Worm (Caenorhabditis elegans): ENCODE measurements around the gene K03A1.4.

The K03A1.4 gene

DNA sequence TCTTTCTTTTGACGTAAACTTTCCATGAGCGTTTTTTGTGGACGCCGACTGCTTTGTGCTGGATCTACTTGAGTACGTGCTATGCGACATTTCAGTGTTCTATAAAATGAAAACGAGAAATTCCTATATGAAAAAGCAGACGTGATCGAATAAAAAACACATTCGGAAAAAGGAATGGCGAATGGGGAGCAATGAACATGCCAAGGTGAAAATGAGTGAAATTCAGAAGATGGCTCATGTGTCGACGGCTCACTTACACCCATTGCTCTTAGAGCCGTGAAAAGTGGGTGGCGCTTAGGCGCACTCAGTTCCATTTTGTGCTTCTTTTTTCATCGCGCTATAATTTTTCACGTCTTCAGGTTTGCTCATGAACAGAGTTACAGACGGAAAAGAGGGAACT, at the start of gene K03A1.4:
TSS of gene K03A1.4 (minus strand) at position 101 of the 400 bp plus-strand sequence.
- TF ChIP-seq Y55F3AM.14 (GFP tag; optimal IDR thresholded peaks at IDR 0.05) (no peak), ceh-16 (tag; optimal IDR thresholded peaks at IDR 0.05) (no peak), dmd-4 (tag; optimal IDR thresholded peaks at IDR 0.05) (no peak), nhr-77 (tag; optimal IDR thresholded peaks at IDR 0.05) (no peak), unc-62 (GFP tag; optimal IDR thresholded peaks at IDR 0.05) (no peak), sem-4 (tag; optimal IDR thresholded peaks at IDR 0.05) (no peak), crh-2 (tag; optimal IDR thresholded peaks at IDR 0.05) (no peak), sma-3 (GFP tag; optimal IDR thresholded peaks at IDR 0.05) (no peak), ama-1 (optimal IDR thresholded peaks at IDR 0.05) (no peak), nhr-6 (tag; optimal IDR thresholded peaks at IDR 0.05) (no peak), egl-27 (tag; optimal IDR thresholded peaks at IDR 0.05) (no peak), unc-39 (tag; optimal IDR thresholded peaks at IDR 0.05) (no peak)

DNA sequence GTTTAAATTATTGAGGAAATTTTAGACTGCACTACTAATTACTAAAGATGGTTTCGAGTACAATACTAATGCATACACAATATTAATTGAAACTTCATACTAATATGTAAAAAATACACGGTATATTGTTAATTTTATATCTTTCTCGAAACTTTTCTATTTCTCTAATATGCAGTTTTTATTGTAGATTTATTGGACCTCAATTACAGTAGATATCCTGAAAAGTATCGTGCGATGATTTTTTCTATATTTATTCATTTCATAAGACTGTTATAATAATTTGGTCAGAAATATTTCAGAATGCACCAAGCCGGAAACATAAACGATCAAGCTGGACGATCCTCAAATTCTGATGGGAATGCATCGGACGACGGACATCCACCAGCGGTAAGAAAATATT, 45.2 kb upstream of the K03A1.4 start, which contains the start of gene C07D8.5:
TSS of gene C07D8.5 (plus strand) at position 301 of the 400 bp plus-strand sequence.
- TF ChIP-seq ztf-1 (GFP tag; conservative IDR thresholded peaks at IDR 0.05) (no peak), alr-1 (tag; optimal IDR thresholded peaks at IDR 0.05) (no peak), peb-1 (tag; optimal IDR thresholded peaks at IDR 0.05) (no peak), lin-39 (tag; optimal IDR thresholded peaks at IDR 0.05) (no peak), lsy-2 (tag; optimal IDR thresholded peaks at IDR 0.05) (no peak), mbf-1 (tag; optimal IDR thresholded peaks at IDR 0.05) (no peak), ceh-16 (tag; optimal IDR thresholded peaks at IDR 0.05) (no peak), nhr-129 (tag; optimal IDR thresholded peaks at IDR 0.05) (no peak), sma-9 (GFP tag; optimal IDR thresholded peaks at IDR 0.05) (no peak), sma-9 (tag; optimal IDR thresholded peaks at IDR 0.05) (no peak), ZK546.5 (tag; optimal IDR thresholded peaks at IDR 0.05) (no peak), nhr-237 (tag; optimal IDR thresholded peaks at IDR 0.05) (no peak), unc-62 (GFP tag; optimal IDR thresholded peaks at IDR 0.05) (no peak), nhr-12 (tag; optimal IDR thresholded peaks at IDR 0.05) (no peak), elt-3 (tag; optimal IDR thresholded peaks at IDR 0.05) (no peak), ceh-82 (tag; optimal IDR thresholded peaks at IDR 0.05) (no peak)

DNA sequence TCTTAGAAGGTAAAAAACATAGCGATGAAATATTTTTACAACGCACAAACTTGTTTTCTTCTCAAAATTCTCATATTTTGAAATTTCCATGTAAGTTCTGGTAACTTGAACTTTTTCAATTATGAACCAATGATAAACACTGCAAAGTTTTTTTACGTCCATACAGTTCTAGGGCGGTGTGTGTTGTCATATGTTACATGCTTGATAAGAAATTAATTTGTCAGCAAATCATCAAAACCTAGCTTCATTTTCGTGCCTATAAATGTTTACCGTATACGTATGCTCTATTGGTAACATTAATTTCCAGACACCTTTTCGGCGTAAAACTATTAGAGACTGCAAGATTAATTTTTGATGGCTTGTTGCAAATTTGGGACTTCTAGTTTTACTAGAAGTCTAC, 44.7 kb upstream of the K03A1.4 start:
- TF ChIP-seq crh-2 (tag; optimal IDR thresholded peaks at IDR 0.05): peak; percentile 5
- no peak for TF ChIP-seq zag-1 (tag; optimal IDR thresholded peaks at IDR 0.05)
- no peak for TF ChIP-seq lsy-2 (tag; optimal IDR thresholded peaks at IDR 0.05)
- no peak for TF ChIP-seq snpc-4 (tag; optimal IDR thresholded peaks at IDR 0.05)
- no peak for TF ChIP-seq mbf-1 (tag; optimal IDR thresholded peaks at IDR 0.05)
- peak; percentile 39 for TF ChIP-seq fos-1 (tag; optimal IDR thresholded peaks at IDR 0.05)
- TF ChIP-seq skn-1 (tag; optimal IDR thresholded peaks at IDR 0.05): peak; percentile 76
- TF ChIP-seq nhr-23 (tag; optimal IDR thresholded peaks at IDR 0.05): no peak
- TF ChIP-seq ztf-1 (GFP tag; conservative IDR thresholded peaks at IDR 0.05): no peak
- no peak for TF ChIP-seq gmeb-1 (tag; optimal IDR thresholded peaks at IDR 0.05)
- no peak for TF ChIP-seq ZK546.5 (tag; optimal IDR thresholded peaks at IDR 0.05)
- no peak for TF ChIP-seq lin-11 (tag; optimal IDR thresholded peaks at IDR 0.05)
- TF ChIP-seq nhr-12 (tag; optimal IDR thresholded peaks at IDR 0.05): no peak
- no peak for TF ChIP-seq aly-2 (tag; optimal IDR thresholded peaks at IDR 0.05)
- TF ChIP-seq nhr-237 (tag; optimal IDR thresholded peaks at IDR 0.05): no peak

DNA sequence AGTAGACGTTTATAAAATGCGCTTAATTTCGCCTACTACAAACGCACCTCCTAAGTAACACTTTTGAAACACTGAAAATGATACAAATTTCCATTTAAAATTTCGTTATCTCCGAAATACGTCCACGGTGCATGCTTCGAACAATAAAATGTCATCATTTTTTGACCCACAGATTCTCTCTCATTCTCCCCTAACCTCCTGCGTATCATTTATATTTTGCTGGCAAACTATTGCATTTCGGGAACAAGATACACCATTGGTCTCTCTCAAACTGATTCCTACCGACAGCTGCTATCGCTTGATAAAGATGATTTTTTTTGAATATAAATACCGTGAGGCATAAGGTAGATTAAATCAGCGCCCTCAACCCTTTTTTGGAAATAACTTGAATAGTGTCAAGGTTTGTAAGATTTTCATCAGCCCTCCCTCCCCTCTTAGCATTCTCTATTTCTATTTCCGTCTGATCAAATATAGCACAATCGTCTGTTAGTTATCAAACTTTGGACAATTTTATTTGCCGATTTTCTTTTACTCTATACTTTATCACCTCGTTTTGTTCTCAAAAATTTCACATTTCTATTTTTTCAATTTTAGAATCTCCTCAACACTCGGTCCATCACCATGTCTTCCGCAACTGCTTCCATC, 42.5 kb upstream of the K03A1.4 start, which contains the start of gene C07D8.6:
TSS of gene C07D8.6 (plus strand) at position 595 of the 645 bp plus-strand sequence.
- TF ChIP-seq nhr-129 (tag; optimal IDR thresholded peaks at IDR 0.05) (peak; percentile 57), lin-39 (tag; optimal IDR thresholded peaks at IDR 0.05) (no peak), elt-1 (tag; optimal IDR thresholded peaks at IDR 0.05) (no peak), nhr-21 (tag; optimal IDR thresholded peaks at IDR 0.05) (no peak), nhr-11 (tag; optimal IDR thresholded peaks at IDR 0.05) (no peak), gmeb-1 (tag; optimal IDR thresholded peaks at IDR 0.05) (peak; percentile 40), fos-1 (tag; optimal IDR thresholded peaks at IDR 0.05) (peak; percentile 96), lin-11 (tag; optimal IDR thresholded peaks at IDR 0.05) (no peak), nhr-12 (tag; optimal IDR thresholded peaks at IDR 0.05) (no peak), crh-2 (tag; optimal IDR thresholded peaks at IDR 0.05) (peak; percentile 78), blmp-1 (tag; optimal IDR thresholded peaks at IDR 0.05; ENCODE audit: insufficient read depth) (no peak), unc-62 (GFP tag; optimal IDR thresholded peaks at IDR 0.05) (no peak), F13H6.1 (tag; optimal IDR thresholded peaks at IDR 0.05) (peak; percentile 44), aly-2 (tag; optimal IDR thresholded peaks at IDR 0.05) (no peak), sma-9 (GFP tag; optimal IDR thresholded peaks at IDR 0.05) (peak; percentile 79), sma-9 (tag; optimal IDR thresholded peaks at IDR 0.05) (no peak), elt-3 (tag; optimal IDR thresholded peaks at IDR 0.05) (no peak), sem-4 (tag; optimal IDR thresholded peaks at IDR 0.05) (no peak), skn-1 (tag; optimal IDR thresholded peaks at IDR 0.05) (peak; percentile 88), nhr-237 (tag; optimal IDR thresholded peaks at IDR 0.05) (no peak), Y55F3AM.14 (GFP tag; optimal IDR thresholded peaks at IDR 0.05) (no peak), lsy-2 (tag; optimal IDR thresholded peaks at IDR 0.05) (peak in 1 of 2 experiments; percentile 25), sma-3 (GFP tag; optimal IDR thresholded peaks at IDR 0.05) (peak; percentile 37), ama-1 (optimal IDR thresholded peaks at IDR 0.05) (no peak), mdl-1 (tag; optimal IDR thresholded peaks at IDR 0.05) (peak in 1 of 2 experiments; percentile 9), nhr-6 (tag; optimal IDR thresholded peaks at IDR 0.05) (no peak)
